ENCODE assay signal across 1 fruit fly cellular context in genomic region chr3L:4025738-4026505, dm6.
TF ChIP-seq lines count a peak whose summit lies in the region.

Gene CG11594, minus strand, starts transcription at chr3L:4026011.

TF ChIP-seq in whole organism, embryonic, 481 proteins besides CTCF, POLR2A, EP300 and RAD21 (continued from another document):
- TF ChIP-seq Nf-YA (GFP tag; IDR thresholded peaks at IDR 0.05; lab: Robert Waterston, UW), result no peak
- TF ChIP-seq CG9932 (GFP tag; IDR thresholded peaks at IDR 0.05; lab: Robert Waterston, UW), result no peak
- no peak for TF ChIP-seq mld (GFP tag; IDR thresholded peaks at IDR 0.05; lab: Robert Waterston, UW; ENCODE audit: partially characterized antibody)
- TF ChIP-seq zen (tag; optimal IDR thresholded peaks at IDR 0.05; lab: Kevin White, UChicago), result no peak
- no peak for TF ChIP-seq CG10431 (GFP tag; optimal IDR thresholded peaks at IDR 0.05; lab: Kevin White, UChicago)
- TF ChIP-seq Dfd (GFP tag; optimal IDR thresholded peaks at IDR 0.05; lab: Kevin White, UChicago), result no peak
- no peak for TF ChIP-seq abd-A (tag; optimal IDR thresholded peaks at IDR 0.05; lab: Kevin White, UChicago)
- TF ChIP-seq CG11398 (GFP tag; optimal IDR thresholded peaks at IDR 0.05; lab: Kevin White, UChicago), result no peak
- TF ChIP-seq rib (GFP tag; IDR thresholded peaks at IDR 0.05; lab: Robert Waterston, UW), result no peak
- peak; percentile 3 for TF ChIP-seq cwo (GFP tag; optimal IDR thresholded peaks at IDR 0.05; lab: Kevin White, UChicago)
- TF ChIP-seq CG2120 (GFP tag; optimal IDR thresholded peaks at IDR 0.05; lab: Kevin White, UChicago), result peak; percentile 26
- no peak for TF ChIP-seq cato (GFP tag; optimal IDR thresholded peaks at IDR 0.05; lab: Kevin White, UChicago; ENCODE audit: borderline replicate concordance)
- TF ChIP-seq HLH54F (GFP tag; optimal IDR thresholded peaks at IDR 0.05; lab: Kevin White, UChicago), result no peak
- no peak for TF ChIP-seq CG6683 (GFP tag; optimal IDR thresholded peaks at IDR 0.05; lab: Kevin White, UChicago)
- TF ChIP-seq grau (tag; optimal IDR thresholded peaks at IDR 0.05; lab: Kevin White, UChicago), result no peak
- no peak for TF ChIP-seq cad (GFP tag; optimal IDR thresholded peaks at IDR 0.05; lab: Kevin White, UChicago)
- 0 out of 3 replicates have a peak, but pooled peaks have one; percentile 23 for TF ChIP-seq CG11695 (GFP tag; IDR thresholded peaks at IDR 0.05; lab: Robert Waterston, UW)
- TF ChIP-seq ssp (GFP tag; IDR thresholded peaks at IDR 0.05; lab: Robert Waterston, UW), result no peak
- TF ChIP-seq CG2889 (GFP tag; IDR thresholded peaks at IDR 0.05; lab: Robert Waterston, UW), result no peak
- TF ChIP-seq CG30020 (tag; optimal IDR thresholded peaks at IDR 0.05; lab: Kevin White, UChicago), result no peak
- TF ChIP-seq Dad (GFP tag; optimal IDR thresholded peaks at IDR 0.05; lab: Kevin White, UChicago), result no peak
- TF ChIP-seq Ravus (GFP tag; IDR thresholded peaks at IDR 0.05; lab: Robert Waterston, UW), result no peak
- no peak for TF ChIP-seq Hr39 (optimal IDR thresholded peaks at IDR 0.05; lab: Kevin White, UChicago)
- no peak for TF ChIP-seq tio (GFP tag; optimal IDR thresholded peaks at IDR 0.05; lab: Kevin White, UChicago)
- 0 out of 4 replicates have a peak, but pooled peaks have one; percentile 57 for TF ChIP-seq chinmo (GFP tag; IDR thresholded peaks at IDR 0.05; lab: Robert Waterston, UW; ENCODE audit: partially characterized antibody)
- peak; percentile 12 for TF ChIP-seq Sox100B (GFP tag; optimal IDR thresholded peaks at IDR 0.05; lab: Kevin White, UChicago)
- peak; percentile 40 for TF ChIP-seq CG10543 (GFP tag; optimal IDR thresholded peaks at IDR 0.05; lab: Kevin White, UChicago)
- TF ChIP-seq CG4730 (GFP tag; IDR thresholded peaks at IDR 0.05; lab: Robert Waterston, UW), result no peak
- no peak for TF ChIP-seq CG5180 (GFP tag; optimal IDR thresholded peaks at IDR 0.05; lab: Kevin White, UChicago)
- TF ChIP-seq CG14710 (tag; optimal IDR thresholded peaks at IDR 0.05; lab: Kevin White, UChicago), result no peak
- TF ChIP-seq CG30431 (GFP tag; optimal IDR thresholded peaks at IDR 0.05; lab: Kevin White, UChicago), result no peak
- TF ChIP-seq dati (GFP tag; IDR thresholded peaks at IDR 0.05; lab: Robert Waterston, UW), result no peak
- no peak for TF ChIP-seq Doc2 (GFP tag; IDR thresholded peaks at IDR 0.05; lab: Robert Waterston, UW)
- no peak for TF ChIP-seq CG8089 (GFP tag; optimal IDR thresholded peaks at IDR 0.05; lab: Kevin White, UChicago)
- TF ChIP-seq CG10366 (GFP tag; IDR thresholded peaks at IDR 0.05; lab: Robert Waterston, UW), result peak; percentile 15; the same call in 1 of the 2 replicates
- TF ChIP-seq HHEX (GFP tag; optimal IDR thresholded peaks at IDR 0.05; lab: Kevin White, UChicago), result peak; percentile 56
- TF ChIP-seq lov (optimal IDR thresholded peaks at IDR 0.05; lab: Kevin White, UChicago), result no peak
- TF ChIP-seq lov (GFP tag; IDR thresholded peaks at IDR 0.05; lab: Robert Waterston, UW), result no peak
- no peak for TF ChIP-seq CG1233 (GFP tag; optimal IDR thresholded peaks at IDR 0.05; lab: Kevin White, UChicago)
- TF ChIP-seq CoRest (tag; optimal IDR thresholded peaks at IDR 0.05; lab: Kevin White, UChicago), result no peak
- TF ChIP-seq wor (GFP tag; IDR thresholded peaks at IDR 0.05; lab: Robert Waterston, UW), result no peak
- peak; percentile 92 for TF ChIP-seq grn (GFP tag; optimal IDR thresholded peaks at IDR 0.05; lab: Kevin White, UChicago)
- peak; percentile 42 for TF ChIP-seq CG10209 (GFP tag; optimal IDR thresholded peaks at IDR 0.05; lab: Kevin White, UChicago)
- TF ChIP-seq pb (GFP tag; optimal IDR thresholded peaks at IDR 0.05; lab: Kevin White, UChicago), result no peak
- TF ChIP-seq trh (GFP tag; optimal IDR thresholded peaks at IDR 0.05; lab: Kevin White, UChicago), result no peak
